Fruit fly (Drosophila melanogaster) whole organism, wandering third instar larva: ENCODE data around the gene CG5478.
"Not testable (repeated sequence)": the region's sequence is repeated elsewhere in the genome, so short reads cannot be mapped to it uniquely, and the experiment has no call there.

Experiments
- CG32264 ChIP-seq: fragments of 200-800 bp; sonication (Bioruptor generic); optimal IDR thresholded peaks from 2 replicates; lab custom pipeline; 2016; ENCODE audit warnings: missing biosample characterization, missing genetic modification characterization
- CG9705 ChIP-seq: fragments of 200-800 bp; sonication (Bioruptor generic); optimal IDR thresholded peaks from 2 replicates; lab custom pipeline; 2018; ENCODE audit warnings: missing biosample characterization, mild to moderate bottlenecking, missing genetic modification characterization
- CrebA ChIP-seq: fragments of 200-800 bp; sonication (Bioruptor generic); optimal IDR thresholded peaks from 2 replicates; lab custom pipeline; 2016; ENCODE audit warnings: missing biosample characterization, mild to moderate bottlenecking, missing genetic modification characterization, borderline replicate concordance
- Dfd ChIP-seq: fragments of >200 bp; optimal IDR thresholded peaks from 2 replicates; lab custom pipeline; 2017; ENCODE audit warnings: missing biosample characterization, missing genetic modification characterization
- Dif ChIP-seq: fragments of 200-275, 200-300 bp; sonication (Bioruptor generic); optimal IDR thresholded peaks from 2 replicates; lab custom pipeline; 2018; ENCODE audit warnings: missing biosample characterization, missing genetic modification characterization; ENCODE audit not compliant: partially characterized antibody
- GATAd ChIP-seq: sonication (Bioruptor generic); optimal IDR thresholded peaks from 2 replicates; lab custom pipeline; 2016; ENCODE audit warnings: missing biosample characterization, missing genetic modification characterization
- HLH106 ChIP-seq: fragments of 200-800 bp; optimal IDR thresholded peaks from 3 replicates; lab custom pipeline; 2019; ENCODE audit warnings: missing biosample characterization, mild to moderate bottlenecking, missing genetic modification characterization, moderate library complexity
- Hnf4 ChIP-seq: fragments of 200-800 bp; sonication (Bioruptor generic); optimal IDR thresholded peaks from 2 replicates; lab custom pipeline; 2016; ENCODE audit warnings: missing biosample characterization, mild to moderate bottlenecking, missing genetic modification characterization
- Hr78 ChIP-seq: fragments of >200 bp; optimal IDR thresholded peaks from 2 replicates; lab custom pipeline; 2017; ENCODE audit warnings: missing biosample characterization, missing genetic modification characterization
- Hr83 ChIP-seq: fragments of 200-300 bp; sonication (Bioruptor generic); optimal IDR thresholded peaks from 2 replicates; lab custom pipeline; 2016; ENCODE audit warnings: missing biosample characterization, mild to moderate bottlenecking, missing genetic modification characterization, moderate library complexity; ENCODE audit not compliant: poor library complexity, severe bottlenecking
- Jra ChIP-seq: sonication (Bioruptor generic); optimal IDR thresholded peaks from 2 replicates; lab custom pipeline; 2016; ENCODE audit warnings: missing biosample characterization, missing genetic modification characterization
- Mio ChIP-seq: sonication (Bioruptor generic); optimal IDR thresholded peaks from 2 replicates; lab custom pipeline; 2016; ENCODE audit warnings: missing biosample characterization, missing genetic modification characterization
- Myc ChIP-seq: fragments of >200 bp; optimal IDR thresholded peaks from 2 replicates; lab custom pipeline; 2017
- N ChIP-seq: fragments of >200 bp; optimal IDR thresholded peaks from 2 replicates; lab custom pipeline; 2018; ENCODE audit warnings: missing biosample characterization, missing external identifiers, missing genetic modification characterization
- OdsH ChIP-seq: fragments of 200-800 bp; sonication (Bioruptor generic); optimal IDR thresholded peaks from 2 replicates; lab custom pipeline; 2016; ENCODE audit warnings: missing biosample characterization, mild to moderate bottlenecking, missing genetic modification characterization
- Rel ChIP-seq, 2 experiments: fragments of 200-800 bp; sonication (Bioruptor generic) in 1 of 2; optimal IDR thresholded peaks; 2 replicates in 1 of 2; 3 replicates in 1 of 2; lab custom pipeline; 2016 to 2019; ENCODE audit warnings: mild to moderate bottlenecking in 2 of 2, missing biosample characterization in 2 of 2, missing genetic modification characterization in 2 of 2, moderate library complexity in 1 of 2
- Sp1 ChIP-seq: fragments of 200-800 bp; sonication (Bioruptor generic); optimal IDR thresholded peaks from 3 replicates; lab custom pipeline; 2019; ENCODE audit warnings: missing biosample characterization, mild to moderate bottlenecking, missing genetic modification characterization, moderate library complexity
- Vsx2 ChIP-seq: fragments of 200-300, 225-300 bp; sonication (Bioruptor generic); optimal IDR thresholded peaks from 2 replicates; lab custom pipeline; 2018; ENCODE audit warnings: missing biosample characterization, missing genetic modification characterization; ENCODE audit not compliant: partially characterized antibody
- br ChIP-seq: fragments of 200-800 bp; sonication (Bioruptor generic); optimal IDR thresholded peaks from 2 replicates; lab custom pipeline; 2016; ENCODE audit warnings: missing biosample characterization, missing genetic modification characterization
- brk ChIP-seq: fragments of 200-800 bp; sonication (Bioruptor generic); optimal IDR thresholded peaks from 2 replicates; lab custom pipeline; 2016; ENCODE audit warnings: missing biosample characterization, mild to moderate bottlenecking, missing genetic modification characterization
- dl ChIP-seq, 2 experiments: fragments of 175-275, 200-275 bp in 1 of 2; fragments of 200-275 bp in 1 of 2; sonication (Bioruptor generic); optimal IDR thresholded peaks; lab custom pipeline; 2018; ENCODE audit warnings: mild to moderate bottlenecking in 2 of 2, missing biosample characterization in 2 of 2, missing genetic modification characterization in 2 of 2, moderate library complexity in 2 of 2; ENCODE audit not compliant: partially characterized antibody in 2 of 2, insufficient read depth in 1 of 2
- dmrt93B ChIP-seq: fragments of 200-800 bp; sonication (Bioruptor generic); optimal IDR thresholded peaks from 2 replicates; lab custom pipeline; 2018; ENCODE audit warnings: missing biosample characterization, mild to moderate bottlenecking, missing genetic modification characterization
- dsf ChIP-seq: sonication (Bioruptor generic); optimal IDR thresholded peaks from 2 replicates; lab custom pipeline; 2016; ENCODE audit warnings: missing biosample characterization, missing genetic modification characterization, borderline replicate concordance
- foxo ChIP-seq, 2 experiments: fragments of 200-800 bp; sonication (Bioruptor generic); optimal IDR thresholded peaks; 2 replicates in 1 of 2; 3 replicates in 1 of 2; lab custom pipeline; 2016 to 2017; ENCODE audit warnings: missing biosample characterization in 2 of 2, missing genetic modification characterization in 2 of 2
- fru ChIP-seq: fragments of 200-800 bp; sonication (Bioruptor generic); optimal IDR thresholded peaks from 3 replicates; lab custom pipeline; 2016; ENCODE audit warnings: missing biosample characterization, mild to moderate bottlenecking, missing genetic modification characterization
- h ChIP-seq: fragments of 200-800 bp; sonication (Bioruptor generic); optimal IDR thresholded peaks from 3 replicates; lab custom pipeline; 2016; ENCODE audit warnings: missing biosample characterization, mild to moderate bottlenecking, missing genetic modification characterization
- jim ChIP-seq: fragments of 175-275, 200-325 bp; sonication (Bioruptor generic); optimal IDR thresholded peaks from 2 replicates; lab custom pipeline; 2016; ENCODE audit warnings: missing biosample characterization, mild to moderate bottlenecking, missing genetic modification characterization
- lola ChIP-seq: fragments of >200 bp; optimal IDR thresholded peaks from 2 replicates; lab custom pipeline; 2017; ENCODE audit warnings: missing biosample characterization, missing genetic modification characterization
- pan ChIP-seq: fragments of >200 bp; optimal IDR thresholded peaks from 2 replicates; lab custom pipeline; 2017
- psq ChIP-seq: fragments of 200-800 bp; sonication (Bioruptor generic); optimal IDR thresholded peaks from 3 replicates; lab custom pipeline; 2017; ENCODE audit warnings: missing biosample characterization, mild to moderate bottlenecking, missing genetic modification characterization, moderate library complexity
- rgr ChIP-seq: fragments of 200-800 bp; sonication (Bioruptor generic); optimal IDR thresholded peaks from 3 replicates; lab custom pipeline; 2016; ENCODE audit warnings: missing biosample characterization, mild to moderate bottlenecking, missing genetic modification characterization
- sage ChIP-seq: fragments of 200-800 bp; sonication (Bioruptor generic); optimal IDR thresholded peaks from 2 replicates; lab custom pipeline; 2016; ENCODE audit warnings: missing biosample characterization, mild to moderate bottlenecking, missing genetic modification characterization
- sv ChIP-seq: fragments of 200-800 bp; sonication (Bioruptor generic); optimal IDR thresholded peaks from 3 replicates; lab custom pipeline; 2016; ENCODE audit warnings: missing biosample characterization, missing genetic modification characterization
- usp ChIP-seq: fragments of >200 bp; optimal IDR thresholded peaks from 2 replicates; lab custom pipeline; 2017; ENCODE audit warnings: missing biosample characterization, missing genetic modification characterization
- woc ChIP-seq: sonication (Bioruptor generic); optimal IDR thresholded peaks from 2 replicates; lab custom pipeline; 2016; ENCODE audit warnings: missing biosample characterization, mild to moderate bottlenecking, missing genetic modification characterization

Gene CG5478

dm6 chr3R:15917907-15918306, 15.6 kb downstream of the CG5478 start, which contains the start of gene CG45105:
Gene CG45105, minus strand, starts transcription at chr3R:15918007.
- TF ChIP-seq CrebA = no peak
- TF ChIP-seq Hnf4 (GFP tag; lab: Kevin White, UChicago) = no peak
- TF ChIP-seq OdsH = no peak
- no peak for TF ChIP-seq h (GFP tag; lab: Kevin White, UChicago)
- no peak for TF ChIP-seq Hr83
- no peak for TF ChIP-seq CG9705 (GFP tag; lab: Kevin White, UChicago)
- TF ChIP-seq Sp1 (GFP tag; lab: Kevin White, UChicago) = no peak
- TF ChIP-seq sv (GFP tag; lab: Kevin White, UChicago) = no peak
- TF ChIP-seq, all 38 proteins: peak for 0

- TF ChIP-seq CG9705 (GFP tag; lab: Kevin White, UChicago) = no peak
- TF ChIP-seq Dfd (GFP tag; lab: Kevin White, UChicago) = peak; percentile 81
- no peak for TF ChIP-seq psq (GFP tag; lab: Kevin White, UChicago)
- TF ChIP-seq Hr83 = no peak
- TF ChIP-seq OdsH = no peak
Observed at dm6 chr3R:15913231-15913630, 20.3 kb downstream of the CG5478 start.

- TF ChIP-seq br (GFP tag; lab: Kevin White, UChicago); usp; CrebA: not testable (repeated sequence)
- TF ChIP-seq, all 38 proteins: peak for 0; not testable (repeated sequence) for 38
Observed at dm6 chr3R:15908098-15908497, 25.4 kb downstream of the CG5478 start, which contains the start of gene EndoU. Gene EndoU, plus strand, starts transcription at chr3R:15908398.

dm6 chr3R:15904543-15904942, 29.0 kb downstream of the CG5478 start, which contains the start of gene glob1:
Gene glob1, minus strand, starts transcription at chr3R:15904643.
- TF ChIP-seq OdsH; N (GFP tag; lab: Kevin White, UChicago); Hr83: not testable (repeated sequence)
- TF ChIP-seq, all 38 proteins: peak for 0; not testable (repeated sequence) for 38

- TF ChIP-seq Dif (GFP tag; lab: Kevin White, UChicago) (peak; percentile 87), dl (GFP tag; optimal IDR thresholded peaks at IDR 0.05; lab: Kevin White, UChicago; ENCODE audit: insufficient read depth in 1 of 2, partially characterized antibody in 2 of 2) (peak; percentile 79 to 86)
Observed at dm6 chr3R:15901097-15901709, 32.3 kb downstream of the CG5478 start.

dm6 chr3R:15899650-15900049, 33.9 kb downstream of the CG5478 start:
- TF ChIP-seq dl (GFP tag; optimal IDR thresholded peaks at IDR 0.05; lab: Kevin White, UChicago; ENCODE audit: insufficient read depth in 1 of 2, partially characterized antibody in 2 of 2) = no peak
- TF ChIP-seq lola (GFP tag; lab: Kevin White, UChicago) = no peak
- no peak for TF ChIP-seq CG32264 (GFP tag; lab: Kevin White, UChicago)
- TF ChIP-seq foxo (GFP tag; optimal IDR thresholded peaks at IDR 0.05; lab: Kevin White, UChicago) = peak in 1 of 2 experiments; percentile 72
- TF ChIP-seq CG9705 (GFP tag; lab: Kevin White, UChicago) = no peak
- no peak for TF ChIP-seq Mio (GFP tag; lab: Kevin White, UChicago)
- TF ChIP-seq rgr (GFP tag; lab: Kevin White, UChicago) = peak; percentile 69
- TF ChIP-seq br (GFP tag; lab: Kevin White, UChicago) = peak; percentile 70
- TF ChIP-seq Myc (lab: Kevin White, UChicago) = no peak
- no peak for TF ChIP-seq dsf
- TF ChIP-seq brk (GFP tag; lab: Kevin White, UChicago) = no peak
- no peak for TF ChIP-seq Jra (GFP tag; lab: Kevin White, UChicago)
- TF ChIP-seq fru (GFP tag; lab: Kevin White, UChicago) = peak; percentile 70
- TF ChIP-seq sage (GFP tag; lab: Kevin White, UChicago) = no peak
- peak; percentile 27 for TF ChIP-seq psq (GFP tag; lab: Kevin White, UChicago)
- no peak for TF ChIP-seq Hr83
- TF ChIP-seq HLH106 (tag; lab: Kevin White, UChicago) = peak; percentile 58
- peak; percentile 59 for TF ChIP-seq OdsH
- no peak for TF ChIP-seq Dfd (GFP tag; lab: Kevin White, UChicago)
- no peak for TF ChIP-seq CrebA
- TF ChIP-seq N (GFP tag; lab: Kevin White, UChicago) = no peak
- TF ChIP-seq GATAd = no peak
- no peak for TF ChIP-seq Dif (GFP tag; lab: Kevin White, UChicago)
- TF ChIP-seq jim = no peak
- TF ChIP-seq dmrt93B = peak; percentile 24
- peak; percentile 44 for TF ChIP-seq Sp1 (GFP tag; lab: Kevin White, UChicago)
- TF ChIP-seq pan = no peak
- TF ChIP-seq h (GFP tag; lab: Kevin White, UChicago) = peak; percentile 76
- no peak for TF ChIP-seq sv (GFP tag; lab: Kevin White, UChicago)
- TF ChIP-seq Vsx2 = no peak
- no peak for TF ChIP-seq Hr78 (GFP tag; lab: Kevin White, UChicago)
- TF ChIP-seq Rel (GFP tag; optimal IDR thresholded peaks at IDR 0.05; lab: Kevin White, UChicago) = no peak
- TF ChIP-seq Rel (tag; optimal IDR thresholded peaks at IDR 0.05; lab: Kevin White, UChicago) = no peak
- no peak for TF ChIP-seq woc
- TF ChIP-seq Hnf4 (GFP tag; lab: Kevin White, UChicago) = peak; percentile 40
- TF ChIP-seq usp = no peak
